Fruit fly (Drosophila melanogaster) whole organism, prepupa: Measurements from ENCODE around the gene CG2217.
A peak's percentile ranks its signal among the peaks of the same experiment; 100 is the strongest.

Experiments
- CG10669 ChIP-seq: fragments of 200-800 bp; sonication (Bioruptor generic); optimal IDR thresholded peaks from 3 replicates; lab custom pipeline; 2018; ENCODE audit warnings: missing biosample characterization, mild to moderate bottlenecking, missing genetic modification characterization, moderate library complexity
- CG11902 ChIP-seq: fragments of 200-800 bp; sonication (Bioruptor generic); optimal IDR thresholded peaks from 3 replicates; lab custom pipeline; 2016; ENCODE audit warnings: missing biosample characterization, missing genetic modification characterization
- CG16779 ChIP-seq: fragments of 200-800 bp; sonication (Bioruptor generic); optimal IDR thresholded peaks from 3 replicates; lab custom pipeline; 2017; ENCODE audit warnings: missing biosample characterization, mild to moderate bottlenecking, missing genetic modification characterization
- CG31627 ChIP-seq: fragments of 200-800 bp; sonication (Bioruptor generic); optimal IDR thresholded peaks from 3 replicates; lab custom pipeline; 2016; ENCODE audit warnings: missing biosample characterization, missing genetic modification characterization
- CG3919 ChIP-seq: fragments of 200-800 bp; sonication (Bioruptor generic); optimal IDR thresholded peaks from 3 replicates; lab custom pipeline; 2016; ENCODE audit warnings: missing biosample characterization, missing genetic modification characterization
- CG6163 ChIP-seq: fragments of 200-800 bp; sonication (Bioruptor generic); IDR thresholded peaks from 3 replicates; pipeline ENCODE4 v1.3.6; 2022; ENCODE audit warnings: missing biosample characterization, missing genetic modification characterization
- CG6808 ChIP-seq: fragments of 200-800 bp; sonication (Bioruptor generic); optimal IDR thresholded peaks from 3 replicates; lab custom pipeline; 2017; ENCODE audit warnings: missing biosample characterization, missing genetic modification characterization, mild to moderate bottlenecking, moderate library complexity, missing genetic modification reagents
- CG8119 ChIP-seq: fragments of 200-800 bp; sonication (Bioruptor generic); IDR thresholded peaks from 3 replicates; pipeline ENCODE4 v1.3.6; 2022; ENCODE audit warnings: missing biosample characterization, missing genetic modification characterization
- CG8319 ChIP-seq: fragments of 200-800 bp; sonication (Bioruptor generic); optimal IDR thresholded peaks from 3 replicates; lab custom pipeline; 2016; ENCODE audit warnings: missing biosample characterization, missing genetic modification characterization
- CG8632 ChIP-seq: fragments of 200-800 bp; sonication (Bioruptor generic); optimal IDR thresholded peaks from 3 replicates; lab custom pipeline; 2016; ENCODE audit warnings: missing biosample characterization, missing genetic modification characterization
- CG9139 ChIP-seq: fragments of 200-800 bp; sonication (Bioruptor generic); optimal IDR thresholded peaks from 3 replicates; lab custom pipeline; 2017; ENCODE audit warnings: missing biosample characterization, mild to moderate bottlenecking, missing genetic modification characterization
- Eip78C ChIP-seq: fragments of 200-800 bp; sonication (Bioruptor generic); peaks from one replicate; lab custom pipeline; 2016; ENCODE audit warnings: missing biosample characterization, missing genetic modification characterization
- Ets21C ChIP-seq: fragments of 200-800 bp; sonication (Bioruptor generic); optimal IDR thresholded peaks from 3 replicates; lab custom pipeline; 2016; ENCODE audit warnings: missing biosample characterization, missing genetic modification characterization
- Sox102F ChIP-seq: fragments of 200-800 bp; sonication (Bioruptor generic); optimal IDR thresholded peaks from 2 replicates; lab custom pipeline; 2016; ENCODE audit warnings: missing biosample characterization, mild to moderate bottlenecking, missing genetic modification characterization
- Sox14 ChIP-seq: fragments of 200-800 bp; sonication (Bioruptor generic); optimal IDR thresholded peaks from 3 replicates; lab custom pipeline; 2016; ENCODE audit warnings: missing biosample characterization, missing genetic modification characterization
- achi ChIP-seq: fragments of 200-800 bp; sonication (Bioruptor generic); optimal IDR thresholded peaks from 3 replicates; lab custom pipeline; 2016; ENCODE audit warnings: missing biosample characterization, missing genetic modification characterization
- acj6 ChIP-seq: fragments of 200-800 bp; sonication (Bioruptor generic); optimal IDR thresholded peaks from 3 replicates; lab custom pipeline; 2016; ENCODE audit warnings: missing biosample characterization, missing genetic modification characterization
- cyc ChIP-seq: fragments of 200-800 bp; sonication (Bioruptor generic); optimal IDR thresholded peaks from 3 replicates; lab custom pipeline; 2016; ENCODE audit warnings: missing biosample characterization, missing genetic modification characterization
- dsx ChIP-seq: fragments of 200-800 bp; optimal IDR thresholded peaks from 3 replicates; lab custom pipeline; 2019; ENCODE audit warnings: missing biosample characterization, mild to moderate bottlenecking, missing genetic modification characterization, moderate library complexity; ENCODE audit not compliant: poor library complexity, severe bottlenecking
- eg ChIP-seq: fragments of 200-800 bp; sonication (Bioruptor generic); IDR thresholded peaks from 3 replicates; pipeline ENCODE4 v1.3.6; 2022; ENCODE audit warnings: missing biosample characterization, missing genetic modification characterization
- esn ChIP-seq: fragments of 200-800 bp; sonication (Bioruptor generic); optimal IDR thresholded peaks from 2 replicates; lab custom pipeline; 2016; ENCODE audit warnings: missing biosample characterization, mild to moderate bottlenecking, missing genetic modification characterization, moderate library complexity
- fd59A ChIP-seq: fragments of 200-800 bp; sonication (Bioruptor generic); optimal IDR thresholded peaks from 2 replicates; lab custom pipeline; 2017; ENCODE audit warnings: missing biosample characterization, mild to moderate bottlenecking, missing genetic modification characterization, missing genetic modification reagents
- fd85E ChIP-seq: fragments of 200-800 bp; sonication (Bioruptor generic); optimal IDR thresholded peaks from 3 replicates; lab custom pipeline; 2016; ENCODE audit warnings: missing biosample characterization, missing genetic modification characterization
- fkh ChIP-seq: fragments of 200-800 bp; sonication (Bioruptor generic); optimal IDR thresholded peaks from 3 replicates; lab custom pipeline; 2017; ENCODE audit warnings: missing biosample characterization, mild to moderate bottlenecking, missing genetic modification characterization, moderate library complexity
- pdm3 ChIP-seq: fragments of 200-800 bp; sonication (Bioruptor generic); optimal IDR thresholded peaks from 3 replicates; lab custom pipeline; 2016; ENCODE audit warnings: missing biosample characterization, missing genetic modification characterization
- salr ChIP-seq, 2 experiments: fragments of 200-800 bp; sonication (Bioruptor generic); optimal IDR thresholded peaks; 3 replicates each; lab custom pipeline; 2016 to 2018; ENCODE audit warnings: missing biosample characterization in 2 of 2, missing genetic modification characterization in 2 of 2, mild to moderate bottlenecking in 1 of 2
- ss ChIP-seq, 2 experiments: fragments of 200-800 bp; sonication (Bioruptor generic); optimal IDR thresholded peaks; 2 replicates in 1 of 2; 3 replicates in 1 of 2; lab custom pipeline; 2017 to 2018; ENCODE audit warnings: mild to moderate bottlenecking in 2 of 2, missing biosample characterization in 2 of 2, missing genetic modification characterization in 2 of 2, moderate library complexity in 1 of 2
- svp ChIP-seq: fragments of 200-800 bp; sonication (Bioruptor generic); peaks from one replicate; lab custom pipeline; 2016; ENCODE audit warnings: missing biosample characterization, missing genetic modification characterization
- vri ChIP-seq: fragments of 200-800 bp; sonication (Bioruptor generic); optimal IDR thresholded peaks from 3 replicates; lab custom pipeline; 2016; ENCODE audit warnings: missing biosample characterization, mild to moderate bottlenecking, missing genetic modification characterization

CG2217 gene

DNA sequence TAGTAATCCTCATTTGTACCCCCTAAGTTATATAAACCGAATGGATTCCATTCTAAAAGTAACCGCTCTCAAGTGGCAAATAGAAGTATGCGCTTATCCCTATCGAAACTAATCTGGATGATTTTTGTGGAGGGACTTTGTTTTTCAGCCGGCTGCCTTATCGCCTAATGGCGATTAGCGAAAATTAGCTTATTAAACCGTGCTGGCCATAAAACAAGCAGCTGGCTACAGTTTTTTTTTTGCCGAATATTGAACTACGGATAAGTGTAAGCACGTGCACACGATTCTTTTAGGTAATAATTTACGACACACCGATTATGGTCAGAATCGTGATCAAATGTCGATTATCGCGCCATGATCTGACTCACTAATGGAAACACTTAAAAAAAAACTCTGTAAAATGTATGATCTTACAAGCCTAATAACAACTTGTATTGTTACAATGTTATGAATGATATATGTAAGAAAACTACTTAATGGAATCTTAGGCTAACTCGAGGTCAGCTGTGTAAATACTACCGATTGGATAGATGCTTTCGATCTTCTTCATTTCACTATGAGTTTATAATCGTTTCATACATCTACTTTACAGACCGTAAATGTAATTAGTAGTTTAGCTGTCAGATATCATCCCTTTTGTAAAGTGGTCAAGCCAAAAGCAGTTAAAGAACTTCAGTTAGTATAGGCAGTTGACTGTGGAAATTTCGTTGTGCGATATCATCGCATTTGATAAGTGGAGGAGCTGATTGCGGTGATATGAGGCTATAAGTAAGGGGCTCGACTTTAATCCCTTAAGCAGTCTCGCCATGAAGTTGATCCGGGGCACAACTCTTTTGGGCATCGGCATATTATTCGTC lies 8.7 kb upstream of the CG2217 start, which contains the start of gene CG15534:
Gene CG15534, plus strand, starts transcription at position 807 of the 857 bp plus-strand sequence.
- TF ChIP-seq vri (GFP tag; lab: Kevin White, UChicago) (peak; percentile 24), CG10669 (no peak)

DNA sequence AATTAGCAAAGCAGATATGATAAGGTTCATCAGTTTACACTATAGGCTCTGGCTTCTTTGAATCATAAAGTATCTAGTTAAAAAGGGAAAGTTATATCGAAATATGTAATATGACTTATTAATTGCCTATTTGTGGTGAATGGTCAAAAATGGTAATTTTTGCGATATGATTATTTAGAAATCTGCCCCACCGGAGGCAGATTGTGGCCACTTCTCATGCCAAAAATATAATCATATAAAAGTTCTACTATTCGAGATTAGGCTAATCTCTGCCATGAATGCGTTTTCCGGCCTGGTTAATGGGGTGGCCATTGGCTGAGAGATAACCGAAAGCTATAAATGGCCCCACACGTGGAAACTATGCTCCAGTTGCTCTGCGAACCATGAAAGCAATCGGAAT lies 5.7 kb upstream of the CG2217 start, which contains the start of gene CG15533:
Gene CG15533, plus strand, starts transcription at position 362 of the 400 bp plus-strand sequence.
- no peak for TF ChIP-seq fd59A (GFP tag; lab: Kevin White, UChicago)
- TF ChIP-seq Ets21C (GFP tag; lab: Kevin White, UChicago), result no peak
- TF ChIP-seq CG8632, result no peak
- no peak for TF ChIP-seq CG31627 (GFP tag; lab: Kevin White, UChicago)

DNA sequence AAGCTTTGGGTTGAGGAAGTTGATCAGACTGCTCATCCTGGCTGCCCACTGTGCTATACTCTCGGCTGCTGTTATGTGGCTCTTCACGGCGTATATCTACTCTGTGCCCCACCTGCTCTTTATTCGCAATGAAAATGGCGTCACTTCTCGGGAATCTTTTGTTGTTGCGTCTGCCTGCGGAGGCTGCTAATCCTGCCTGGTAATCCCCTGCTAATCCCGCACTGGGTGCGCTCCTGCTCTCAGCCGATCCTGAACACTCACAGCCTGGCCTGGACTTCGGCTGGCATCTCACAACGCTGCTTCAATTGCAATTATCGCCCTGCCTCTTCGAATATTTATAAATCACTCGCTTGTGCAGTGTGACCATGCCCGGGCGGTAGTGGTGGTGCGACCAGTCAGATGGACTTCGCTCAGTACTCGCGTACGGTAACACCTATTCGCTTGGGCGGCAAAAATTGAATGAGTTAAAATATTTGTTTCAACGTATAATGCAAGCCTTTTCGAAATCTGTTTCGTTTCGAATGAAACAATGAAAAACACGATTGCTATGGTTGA lies 5.1 kb upstream of the CG2217 start, which contains the start of gene CG2218:
Gene CG2218, minus strand, starts transcription at position 472 of the 555 bp plus-strand sequence.
- TF ChIP-seq ss (GFP tag; optimal IDR thresholded peaks at IDR 0.05; lab: Kevin White, UChicago) (peak in 1 of 2 experiments; percentile 81), fkh (GFP tag; lab: Kevin White, UChicago) (no peak), CG6808 (GFP tag; lab: Kevin White, UChicago) (peak; percentile 65), Sox14 (GFP tag; lab: Kevin White, UChicago) (peak; percentile 74), eg (no peak), CG9139 (GFP tag; lab: Kevin White, UChicago) (peak; percentile 39), salr (GFP tag; optimal IDR thresholded peaks at IDR 0.05; lab: Kevin White, UChicago) (no peak), vri (GFP tag; lab: Kevin White, UChicago) (no peak), CG8319 (GFP tag; lab: Kevin White, UChicago) (no peak), cyc (GFP tag; lab: Kevin White, UChicago) (no peak)

DNA sequence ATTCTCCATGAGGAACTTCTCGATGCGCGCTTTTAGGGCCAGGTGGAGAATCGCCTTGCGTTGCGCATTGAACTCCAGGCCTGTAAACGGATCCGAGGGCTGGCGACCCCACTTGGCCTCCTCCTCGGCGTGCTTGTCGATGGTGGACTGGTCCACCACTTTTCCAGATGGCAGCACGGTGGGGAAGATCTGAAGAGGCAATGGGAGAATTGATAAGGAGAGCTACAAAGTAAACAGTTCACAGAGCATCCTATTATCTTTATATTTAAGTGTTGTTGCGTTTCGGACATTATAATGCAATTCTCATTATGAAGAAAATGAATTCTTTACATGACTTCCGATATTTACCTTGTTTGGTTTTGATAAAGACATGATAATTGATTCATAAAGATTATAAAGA lies 3.9 kb upstream of the CG2217 start:
- no peak for TF ChIP-seq esn (GFP tag; lab: Kevin White, UChicago)
- peak; percentile 99 for TF ChIP-seq svp (GFP tag; lab: Kevin White, UChicago)
- no peak for TF ChIP-seq CG11902 (GFP tag; lab: Kevin White, UChicago)
- TF ChIP-seq dsx (GFP tag; lab: Kevin White, UChicago), result peak; percentile 96
- peak; percentile 0 for TF ChIP-seq Eip78C (GFP tag; lab: Kevin White, UChicago)

DNA sequence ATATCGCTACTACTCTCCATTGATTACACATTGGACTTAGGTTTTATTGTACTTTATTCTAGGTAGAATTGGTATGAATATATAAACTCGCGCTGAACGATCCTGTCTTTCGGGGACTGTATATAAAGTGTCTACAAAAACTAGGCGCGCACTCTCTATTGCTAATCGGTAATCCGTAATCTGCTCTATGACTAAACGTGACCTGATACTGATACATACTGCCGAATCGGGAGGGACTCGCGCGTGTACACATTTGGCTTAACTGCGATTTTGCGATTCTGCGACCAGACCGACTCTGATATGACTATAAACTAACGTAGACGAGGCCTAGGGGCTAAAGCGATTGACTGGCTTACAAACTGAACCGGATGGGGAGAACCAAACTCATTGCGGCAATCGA lies 2.9 kb upstream of the CG2217 start:
- no peak for TF ChIP-seq CG8119 (GFP tag; lab: Robert Waterston, UW)
- TF ChIP-seq CG10669, result no peak
- TF ChIP-seq acj6, result no peak
- no peak for TF ChIP-seq fd85E (GFP tag; lab: Kevin White, UChicago)
- no peak for TF ChIP-seq achi
- TF ChIP-seq CG6163 (GFP tag; lab: Robert Waterston, UW), result no peak
- TF ChIP-seq svp (GFP tag; lab: Kevin White, UChicago), result no peak
- TF ChIP-seq pdm3 (GFP tag; lab: Kevin White, UChicago), result no peak
- no peak for TF ChIP-seq CG16779 (tag; lab: Kevin White, UChicago)
- no peak for TF ChIP-seq Sox102F (GFP tag; lab: Kevin White, UChicago)

DNA sequence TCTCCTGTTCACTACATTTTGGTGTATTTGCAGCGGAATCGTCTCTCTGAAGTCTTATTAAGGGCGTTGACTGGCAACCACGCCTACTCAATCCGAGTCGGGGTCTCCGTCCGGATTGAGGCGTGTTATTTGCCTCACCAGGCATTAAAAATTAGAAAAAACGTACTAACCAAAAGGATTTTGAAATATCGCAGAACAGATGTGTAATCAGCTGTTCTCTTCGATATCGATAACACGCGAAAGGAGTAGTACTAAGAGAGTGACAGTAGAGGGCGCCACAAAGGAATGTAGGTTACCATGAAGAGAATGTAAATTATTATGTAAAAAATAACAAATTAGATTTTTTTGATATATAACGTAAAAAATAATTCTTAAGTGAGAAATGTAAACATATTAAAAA lies 2.2 kb upstream of the CG2217 start, which contains the start of gene CG15536:
Gene CG15536, minus strand, starts transcription at position 170 of the 400 bp plus-strand sequence.
- TF ChIP-seq Eip78C (GFP tag; lab: Kevin White, UChicago) (peak; percentile 14), esn (GFP tag; lab: Kevin White, UChicago) (peak; percentile 15), CG3919 (GFP tag; lab: Kevin White, UChicago) (no peak)
